Fruit fly (Drosophila melanogaster) whole organism, embryonic: ENCODE results near the gene CG43672.

Experiments used
- Awh ChIP-seq: fragments of 200-800 bp; sonication (Bioruptor generic); IDR thresholded peaks from 2 replicates; pipeline ENCODE4, ENCODE4 v1.3.6; 2022; ENCODE audit warnings: missing biosample characterization, missing genetic modification characterization
- CG10431 ChIP-seq: fragments of 200-800 bp; sonication (Bioruptor generic); optimal IDR thresholded peaks from 3 replicates; lab custom pipeline; 2018; ENCODE audit warnings: missing biosample characterization, mild to moderate bottlenecking, missing genetic modification characterization
- CG11247 ChIP-seq: fragments of 200-800 bp; sonication (Bioruptor generic); IDR thresholded peaks from 2 replicates; pipeline ENCODE4 v1.3.6; 2022; ENCODE audit warnings: missing biosample characterization, missing genetic modification characterization
- CG11695 ChIP-seq: fragments of 200-800 bp; sonication (Bioruptor generic); IDR thresholded peaks from 3 replicates; pipeline ENCODE4 v1.3.6; 2022; ENCODE audit warnings: missing biosample characterization, missing genetic modification characterization
- CG13424 ChIP-seq: fragments of 200-800 bp; sonication (Bioruptor generic); optimal IDR thresholded peaks from 2 replicates; lab custom pipeline; 2019; ENCODE audit warnings: missing biosample characterization, mild to moderate bottlenecking, missing genetic modification characterization, moderate library complexity
- CG1792 ChIP-seq: fragments of 200-800 bp; sonication (Bioruptor generic); optimal IDR thresholded peaks from 2 replicates; lab custom pipeline; 2016; ENCODE audit warnings: missing biosample characterization, missing genetic modification characterization
- CG18764 ChIP-seq: fragments of 200-800 bp; sonication (Bioruptor generic); optimal IDR thresholded peaks from 3 replicates; lab custom pipeline; 2016; ENCODE audit warnings: missing biosample characterization, missing genetic modification characterization
- CG2116 ChIP-seq: fragments of 200-800 bp; sonication (Bioruptor generic); optimal IDR thresholded peaks from 3 replicates; lab custom pipeline; 2018; ENCODE audit warnings: missing biosample characterization, mild to moderate bottlenecking, missing genetic modification characterization
- CG2120 ChIP-seq: fragments of 200-800 bp; sonication (Bioruptor generic); optimal IDR thresholded peaks from 3 replicates; lab custom pipeline; 2016; ENCODE audit warnings: missing biosample characterization, missing genetic modification characterization
- CG30403 ChIP-seq: fragments of 200-800 bp; sonication (Bioruptor generic); optimal IDR thresholded peaks from 3 replicates; lab custom pipeline; 2016; ENCODE audit warnings: missing biosample characterization, missing genetic modification characterization
- CG3281 ChIP-seq: fragments of 200-800 bp; sonication (Bioruptor generic); optimal IDR thresholded peaks from 3 replicates; lab custom pipeline; 2017; ENCODE audit warnings: missing biosample characterization, mild to moderate bottlenecking, missing genetic modification characterization
- CG4328 ChIP-seq: fragments of 200-800 bp; sonication (Bioruptor generic); optimal IDR thresholded peaks from 3 replicates; lab custom pipeline; 2017; ENCODE audit warnings: missing biosample characterization, missing genetic modification reagents, missing genetic modification characterization
- CG43689 ChIP-seq: fragments of 200-800 bp; sonication (Bioruptor generic); IDR thresholded peaks from 2 replicates; pipeline ENCODE4 v1.3.6; 2022; ENCODE audit warnings: missing biosample characterization, missing genetic modification characterization
- CG5180 ChIP-seq: fragments of 200-800 bp; sonication (Bioruptor generic); optimal IDR thresholded peaks from 3 replicates; lab custom pipeline; 2017; ENCODE audit warnings: missing biosample characterization, missing genetic modification characterization, mild to moderate bottlenecking, moderate library complexity, missing genetic modification reagents
- CG7372 ChIP-seq: fragments of 200-800 bp; sonication (Bioruptor generic); IDR thresholded peaks from 2 replicates; pipeline ENCODE4 v1.3.6; 2022; ENCODE audit warnings: missing biosample characterization, missing genetic modification characterization
- CG8944 ChIP-seq: fragments of 200-800 bp; sonication (Bioruptor generic); optimal IDR thresholded peaks from 3 replicates; lab custom pipeline; 2016; ENCODE audit warnings: missing biosample characterization, missing genetic modification characterization
- Dek ChIP-seq: fragments of 200-800 bp; sonication (Bioruptor generic); optimal IDR thresholded peaks from 3 replicates; lab custom pipeline; 2019; ENCODE audit warnings: missing biosample characterization, mild to moderate bottlenecking, missing genetic modification characterization, moderate library complexity
- Dip2 ChIP-seq: fragments of 200-800 bp; sonication (Bioruptor generic); IDR thresholded peaks from 2 replicates; pipeline ENCODE4 v1.3.6; 2022; ENCODE audit warnings: missing biosample characterization, missing genetic modification characterization
- Dip3 ChIP-seq: fragments of 200-800 bp; sonication (Bioruptor generic); optimal IDR thresholded peaks from 3 replicates; lab custom pipeline; 2016; ENCODE audit warnings: missing biosample characterization, missing genetic modification characterization
- H2.0 ChIP-seq: fragments of 200-800 bp; sonication (Bioruptor generic); IDR thresholded peaks from 2 replicates; pipeline ENCODE4 v1.3.6; 2022; ENCODE audit warnings: missing biosample characterization, missing genetic modification characterization
- Hmx ChIP-seq: fragments of 200-800 bp; sonication (Bioruptor generic); optimal IDR thresholded peaks from 2 replicates; lab custom pipeline; 2016; ENCODE audit warnings: missing biosample characterization, missing genetic modification characterization
- Hr3 ChIP-seq: fragments of 200-800 bp; sonication (Bioruptor generic); optimal IDR thresholded peaks from 3 replicates; lab custom pipeline; 2016; ENCODE audit warnings: missing biosample characterization, missing genetic modification characterization
- Lpt ChIP-seq: fragments of >200 bp; optimal IDR thresholded peaks from 2 replicates; lab custom pipeline; 2018; ENCODE audit warnings: missing biosample characterization, missing genetic modification characterization
- MESR4 ChIP-seq: fragments of 200-800 bp; sonication (Bioruptor generic); optimal IDR thresholded peaks from 2 replicates; lab custom pipeline; 2018; ENCODE audit warnings: missing biosample characterization, mild to moderate bottlenecking, missing genetic modification characterization, moderate library complexity
- MTF-1 ChIP-seq: fragments of 200-800 bp; sonication (Bioruptor generic); optimal IDR thresholded peaks from 2 replicates; lab custom pipeline; 2018; ENCODE audit warnings: missing biosample characterization, mild to moderate bottlenecking, missing genetic modification characterization, borderline replicate concordance
- Mes4 ChIP-seq: fragments of 200-800 bp; sonication (Bioruptor generic); optimal IDR thresholded peaks from 2 replicates; lab custom pipeline; 2016; ENCODE audit warnings: missing biosample characterization, missing genetic modification characterization
- Side ChIP-seq: fragments of 200-800 bp; sonication (Bioruptor generic); optimal IDR thresholded peaks from 2 replicates; lab custom pipeline; 2016; ENCODE audit warnings: missing biosample characterization, missing genetic modification characterization
- Spps ChIP-seq: fragments of 200-800 bp; sonication (Bioruptor generic); optimal IDR thresholded peaks from 2 replicates; lab custom pipeline; 2018; ENCODE audit warnings: missing biosample characterization, mild to moderate bottlenecking, missing genetic modification characterization
- Stat92E ChIP-seq, 3 experiments: fragments of >200 bp in 2 of 3; fragments of 200-800 bp in 1 of 3; sonication (Bioruptor generic) in 1 of 3; optimal IDR thresholded peaks; 2 replicates each; lab custom pipeline; 2017 to 2019; ENCODE audit warnings: missing biosample characterization in 3 of 3, missing genetic modification characterization in 3 of 3, mild to moderate bottlenecking in 1 of 3, moderate library complexity in 1 of 3
- ab ChIP-seq: fragments of 200-800 bp; sonication (Bioruptor generic); optimal IDR thresholded peaks from 2 replicates; lab custom pipeline; 2016; ENCODE audit warnings: missing biosample characterization, missing genetic modification characterization
- ase ChIP-seq: fragments of 200-800 bp; sonication (Bioruptor generic); IDR thresholded peaks from 3 replicates; pipeline ENCODE4 v1.3.6; 2022; ENCODE audit warnings: missing biosample characterization, missing genetic modification characterization
- ato ChIP-seq: fragments of 200-800 bp; sonication (Bioruptor generic); IDR thresholded peaks from 2 replicates; pipeline ENCODE4 v1.3.6; 2022; ENCODE audit warnings: missing biosample characterization, missing genetic modification characterization; ENCODE audit not compliant: partially characterized antibody
- chm ChIP-seq: fragments of 200-800 bp; sonication (Bioruptor generic); IDR thresholded peaks from 2 replicates; pipeline ENCODE4 v1.3.6; 2022; ENCODE audit warnings: missing biosample characterization, missing genetic modification characterization
- chn ChIP-seq: fragments of 200-800 bp; sonication (Bioruptor generic); optimal IDR thresholded peaks from 2 replicates; lab custom pipeline; 2016; ENCODE audit warnings: missing biosample characterization, missing genetic modification characterization
- crol ChIP-seq: fragments of 200-800 bp; sonication (Bioruptor generic); IDR thresholded peaks from 2 replicates; pipeline ENCODE4 v1.3.6; 2022; ENCODE audit warnings: missing biosample characterization, missing genetic modification characterization
- dysf ChIP-seq: fragments of 200-800 bp; sonication (Bioruptor generic); IDR thresholded peaks from 3 replicates; pipeline ENCODE4 v1.3.6; 2022; ENCODE audit warnings: missing biosample characterization, missing genetic modification characterization
- en ChIP-seq: fragments of 200-800 bp; sonication (Bioruptor generic); optimal IDR thresholded peaks from 2 replicates; lab custom pipeline; 2016; ENCODE audit warnings: missing biosample characterization, missing genetic modification characterization
- hb ChIP-seq: fragments of 200-800 bp; sonication (Bioruptor generic); IDR thresholded peaks from 3 replicates; pipeline ENCODE4 v1.3.6; 2022; ENCODE audit warnings: missing biosample characterization, missing genetic modification characterization; ENCODE audit not compliant: partially characterized antibody
- knrl ChIP-seq: fragments of 200-800 bp; sonication (Bioruptor generic); IDR thresholded peaks from 3 replicates; pipeline ENCODE4 v1.3.6; 2022; ENCODE audit warnings: missing biosample characterization, missing genetic modification characterization; ENCODE audit not compliant: partially characterized antibody
- pita ChIP-seq: fragments of 200-800 bp; sonication (Bioruptor generic); optimal IDR thresholded peaks from 2 replicates; lab custom pipeline; 2017; ENCODE audit warnings: missing biosample characterization, mild to moderate bottlenecking, missing genetic modification characterization
- repo ChIP-seq: fragments of 200-800 bp; sonication (Bioruptor generic); optimal IDR thresholded peaks from 2 replicates; lab custom pipeline; 2016; ENCODE audit warnings: missing biosample characterization, missing genetic modification characterization
- sc ChIP-seq, 3 experiments: fragments of >200 bp in 2 of 3; fragments of 200-800 bp in 1 of 3; sonication (Bioruptor generic) in 1 of 3; optimal IDR thresholded peaks; 2 replicates in 2 of 3; 3 replicates in 1 of 3; lab custom pipeline; 2017; ENCODE audit warnings: mild to moderate bottlenecking in 1 of 3, missing biosample characterization in 1 of 3, missing genetic modification characterization in 1 of 3, missing genetic modification reagents in 1 of 3
- slbo ChIP-seq: fragments of 200-800 bp; sonication (Bioruptor generic); IDR thresholded peaks from 2 replicates; pipeline ENCODE4 v1.3.6; 2022; ENCODE audit warnings: missing biosample characterization, missing genetic modification characterization
- slp2 ChIP-seq: fragments of 200-800 bp; sonication (Bioruptor generic); optimal IDR thresholded peaks from 2 replicates; lab custom pipeline; 2016; ENCODE audit warnings: missing biosample characterization, missing genetic modification characterization
- sqz ChIP-seq: fragments of 200-800 bp; sonication (Bioruptor generic); optimal IDR thresholded peaks from 3 replicates; lab custom pipeline; 2018; ENCODE audit warnings: missing biosample characterization, mild to moderate bottlenecking, missing genetic modification characterization
- tap ChIP-seq: fragments of 200-800 bp; optimal IDR thresholded peaks from 3 replicates; lab custom pipeline; 2019; ENCODE audit warnings: missing biosample characterization, mild to moderate bottlenecking, missing genetic modification characterization, moderate library complexity
- tin ChIP-seq: fragments of 200-800 bp; sonication (Bioruptor generic); optimal IDR thresholded peaks from 3 replicates; lab custom pipeline; 2016; ENCODE audit warnings: missing biosample characterization, missing genetic modification characterization
- trh ChIP-seq: fragments of 200-800 bp; sonication (Bioruptor generic); optimal IDR thresholded peaks from 2 replicates; lab custom pipeline; 2016; ENCODE audit warnings: missing biosample characterization, missing genetic modification characterization
- ttk ChIP-seq: fragments of 200-800 bp; sonication (Bioruptor generic); IDR thresholded peaks from 2 replicates; pipeline ENCODE4 v2.1.2; 2022; ENCODE audit warnings: missing biosample characterization, missing genetic modification characterization
- vfl ChIP-seq: fragments of 200-800 bp; sonication (Bioruptor generic); optimal IDR thresholded peaks from 2 replicates; lab custom pipeline; 2016; ENCODE audit warnings: missing biosample characterization, missing genetic modification characterization

The CG43672 gene

DNA sequence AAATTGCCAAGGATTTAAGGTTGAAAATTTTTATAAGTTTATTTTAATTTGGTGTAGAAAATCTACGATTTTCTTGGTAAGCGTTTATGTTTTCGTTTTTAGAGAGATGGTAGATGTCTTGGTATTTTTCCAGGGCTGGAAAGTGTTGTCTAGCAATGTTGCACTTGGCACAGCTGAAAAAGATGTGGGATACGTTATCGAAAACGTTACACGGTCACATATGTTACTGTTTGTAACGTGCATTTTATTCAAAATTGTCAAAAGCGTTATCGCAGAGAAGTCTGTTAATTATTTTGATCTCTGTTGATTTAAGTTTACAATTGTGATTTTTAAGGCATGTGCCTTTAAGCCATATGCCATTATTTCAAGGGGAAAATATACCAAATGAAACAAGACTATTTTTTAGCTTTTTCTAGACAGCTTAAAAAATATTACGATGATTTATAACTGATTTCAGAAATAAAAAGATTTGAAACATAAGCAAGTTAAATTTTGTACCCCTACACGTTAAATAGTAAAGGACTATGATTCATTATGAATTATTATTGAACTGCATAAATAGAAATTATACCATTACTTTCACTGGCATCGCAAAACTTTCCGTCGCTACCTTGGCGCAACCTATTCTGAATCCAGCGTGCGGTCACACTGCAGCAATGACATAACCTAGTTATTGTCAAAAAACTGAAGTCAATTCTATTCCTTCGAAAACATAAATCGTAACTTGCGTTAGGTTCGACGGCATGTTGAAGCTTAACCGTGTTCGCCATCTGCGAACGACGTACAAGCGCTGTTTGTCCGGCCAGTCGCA lies 12.9 kb downstream of the CG43672 start, which contains the start of the genes Paf-AHalpha and mRpS30:
Paf-AHalpha (minus strand) TSS at position 155 of the 811 bp plus-strand sequence.
mRpS30 (plus strand) TSS at position 619 of the 811 bp plus-strand sequence.
- no peak for TF ChIP-seq CG1792 (GFP tag; lab: Kevin White, UChicago)
- no peak for TF ChIP-seq Hmx
- TF ChIP-seq Lpt = no peak
- TF ChIP-seq en = no peak
- no peak for TF ChIP-seq chm (GFP tag; lab: Robert Waterston, UW)
- TF ChIP-seq H2.0 (GFP tag; lab: Robert Waterston, UW) = no peak
- no peak for TF ChIP-seq tap (tag; lab: Kevin White, UChicago)
- no peak for TF ChIP-seq Spps (tag; lab: Kevin White, UChicago)
- TF ChIP-seq CG2120 (GFP tag; lab: Kevin White, UChicago) = peak; percentile 35
- no peak for TF ChIP-seq hb (GFP tag; lab: Robert Waterston, UW)
- TF ChIP-seq ttk (GFP tag; lab: Robert Waterston, UW) = no peak
- TF ChIP-seq slp2 (GFP tag; lab: Kevin White, UChicago) = no peak
- TF ChIP-seq Awh = no peak
- no peak for TF ChIP-seq CG13424 (tag; lab: Kevin White, UChicago)
- TF ChIP-seq sc (optimal IDR thresholded peaks at IDR 0.05; lab: Kevin White, UChicago) = no peak
- TF ChIP-seq sc (GFP tag; optimal IDR thresholded peaks at IDR 0.05; lab: Kevin White, UChicago) = no peak
- peak; percentile 34; the same call in 1 of the 2 replicates for TF ChIP-seq slbo (GFP tag; lab: Robert Waterston, UW)
- TF ChIP-seq CG5180 (GFP tag; lab: Kevin White, UChicago) = no peak
- TF ChIP-seq CG11247 (GFP tag; lab: Robert Waterston, UW) = no peak
- no peak for TF ChIP-seq CG8944 (GFP tag; lab: Kevin White, UChicago)
- TF ChIP-seq repo (GFP tag; lab: Kevin White, UChicago) = no peak
- TF ChIP-seq CG4328 (GFP tag; lab: Kevin White, UChicago) = no peak
- TF ChIP-seq Dip3 (GFP tag; lab: Kevin White, UChicago) = no peak
- TF ChIP-seq Mes4 = no peak
- no peak for TF ChIP-seq dysf (GFP tag; lab: Robert Waterston, UW)
- no peak for TF ChIP-seq CG3281 (GFP tag; lab: Kevin White, UChicago)
- TF ChIP-seq Side (GFP tag; lab: Kevin White, UChicago) = no peak
- TF ChIP-seq ato (GFP tag; lab: Robert Waterston, UW) = no peak
- no peak for TF ChIP-seq CG10431 (GFP tag; lab: Kevin White, UChicago)
- no peak for TF ChIP-seq CG18764 (GFP tag; lab: Kevin White, UChicago)
- no peak for TF ChIP-seq CG7372 (GFP tag; lab: Robert Waterston, UW)
- no peak for TF ChIP-seq vfl
- TF ChIP-seq sqz (GFP tag; lab: Kevin White, UChicago) = no peak
- TF ChIP-seq Hr3 (GFP tag; lab: Kevin White, UChicago) = no peak
- no peak for TF ChIP-seq Stat92E (GFP tag; optimal IDR thresholded peaks at IDR 0.05; lab: Kevin White, UChicago)
- TF ChIP-seq crol (GFP tag; lab: Robert Waterston, UW) = no peak
- no peak for TF ChIP-seq MTF-1 (GFP tag; lab: Kevin White, UChicago)
- no peak for TF ChIP-seq Dek (tag; lab: Kevin White, UChicago)
- no peak for TF ChIP-seq tin (GFP tag; lab: Kevin White, UChicago)
- no peak for TF ChIP-seq ase (GFP tag; lab: Robert Waterston, UW)
- no peak for TF ChIP-seq Dip2 (GFP tag; lab: Robert Waterston, UW)
- peak; percentile 98 for TF ChIP-seq CG2116
- TF ChIP-seq CG11695 (GFP tag; lab: Robert Waterston, UW) = no peak
- 0 out of 3 replicates have a peak, but pooled peaks have one; percentile 36 for TF ChIP-seq knrl (GFP tag; lab: Robert Waterston, UW)
- no peak for TF ChIP-seq CG43689 (GFP tag; lab: Robert Waterston, UW)
- no peak for TF ChIP-seq chn (GFP tag; lab: Kevin White, UChicago)
- TF ChIP-seq ab = no peak
- TF ChIP-seq pita (GFP tag; lab: Kevin White, UChicago) = no peak
- no peak for TF ChIP-seq trh (GFP tag; lab: Kevin White, UChicago)
- peak; percentile 70 for TF ChIP-seq MESR4
- peak; percentile 6 for TF ChIP-seq CG30403 (GFP tag; lab: Kevin White, UChicago)
